Fruit fly (Drosophila melanogaster) whole organism, embryonic: ENCODE data around the gene CG7298.

Source experiments
- BEAF-32 ChIP-seq: fragments of 200-800 bp; sonication (Bioruptor generic); optimal IDR thresholded peaks from 3 replicates; lab custom pipeline; 2017; ENCODE audit warnings: missing biosample characterization, missing genetic modification characterization, mild to moderate bottlenecking, moderate library complexity, missing genetic modification reagents
- CG10431 ChIP-seq: fragments of 200-800 bp; sonication (Bioruptor generic); optimal IDR thresholded peaks from 3 replicates; lab custom pipeline; 2018; ENCODE audit warnings: missing biosample characterization, mild to moderate bottlenecking, missing genetic modification characterization
- CG11398 ChIP-seq: fragments of 200-800 bp; sonication (Bioruptor generic); optimal IDR thresholded peaks from 2 replicates; lab custom pipeline; 2016; ENCODE audit warnings: missing biosample characterization, missing genetic modification characterization
- CG13123 ChIP-seq: fragments of 200-800 bp; sonication (Bioruptor generic); optimal IDR thresholded peaks from 2 replicates; lab custom pipeline; 2016; ENCODE audit warnings: missing biosample characterization, missing genetic modification characterization
- CG13775 ChIP-seq: fragments of 200-800 bp; sonication (Bioruptor generic); optimal IDR thresholded peaks from 3 replicates; lab custom pipeline; 2017; ENCODE audit warnings: missing biosample characterization, mild to moderate bottlenecking, missing genetic modification characterization
- CG15514 ChIP-seq: fragments of 200-800 bp; sonication (Bioruptor generic); optimal IDR thresholded peaks from 3 replicates; lab custom pipeline; 2017; ENCODE audit warnings: missing biosample characterization, missing genetic modification characterization, mild to moderate bottlenecking, moderate library complexity, missing genetic modification reagents
- CG1602 ChIP-seq: fragments of 200-800 bp; sonication (Bioruptor generic); optimal IDR thresholded peaks from 3 replicates; lab custom pipeline; 2016; ENCODE audit warnings: missing biosample characterization, missing genetic modification characterization
- CG1647 ChIP-seq: fragments of 200-800 bp; sonication (Bioruptor generic); optimal IDR thresholded peaks from 3 replicates; lab custom pipeline; 2016; ENCODE audit warnings: missing biosample characterization, missing genetic modification characterization
- CG16779 ChIP-seq: fragments of 200-800 bp; sonication (Bioruptor generic); IDR thresholded peaks from 2 replicates; pipeline ENCODE4 v1.3.6; 2022; ENCODE audit warnings: missing biosample characterization, missing genetic modification characterization
- CG17186 ChIP-seq: fragments of 200-800 bp; sonication (Bioruptor generic); optimal IDR thresholded peaks from 3 replicates; lab custom pipeline; 2017; ENCODE audit warnings: missing biosample characterization, missing genetic modification reagents, missing genetic modification characterization
- CG17802 ChIP-seq: fragments of 200-800 bp; sonication (Bioruptor generic); optimal IDR thresholded peaks from 2 replicates; lab custom pipeline; 2018; ENCODE audit warnings: missing biosample characterization, mild to moderate bottlenecking, missing genetic modification characterization, moderate library complexity
- CG18476 ChIP-seq: fragments of 200-800 bp; sonication (Bioruptor generic); optimal IDR thresholded peaks from 2 replicates; lab custom pipeline; 2016; ENCODE audit warnings: missing biosample characterization, mild to moderate bottlenecking, missing genetic modification characterization
- CG30403 ChIP-seq: fragments of 200-800 bp; sonication (Bioruptor generic); optimal IDR thresholded peaks from 3 replicates; lab custom pipeline; 2016; ENCODE audit warnings: missing biosample characterization, missing genetic modification characterization
- CG3065 ChIP-seq: fragments of 200-800 bp; sonication (Bioruptor generic); optimal IDR thresholded peaks from 2 replicates; lab custom pipeline; 2016; ENCODE audit warnings: missing biosample characterization, missing genetic modification characterization
- CG4404 ChIP-seq: fragments of 200-800 bp; sonication (Bioruptor generic); IDR thresholded peaks from 2 replicates; pipeline ENCODE4 v1.3.6; 2022; ENCODE audit warnings: missing biosample characterization, missing genetic modification characterization
- CG4820 ChIP-seq: fragments of 200-800 bp; sonication (Bioruptor generic); optimal IDR thresholded peaks from 3 replicates; lab custom pipeline; 2016; ENCODE audit warnings: missing biosample characterization, missing genetic modification characterization
- CG6683 ChIP-seq: fragments of 200-800 bp; sonication (Bioruptor generic); optimal IDR thresholded peaks from 2 replicates; lab custom pipeline; 2017; ENCODE audit warnings: missing biosample characterization, mild to moderate bottlenecking, missing genetic modification characterization, missing genetic modification reagents
- CG7357 ChIP-seq: fragments of 200-800 bp; sonication (Bioruptor generic); IDR thresholded peaks from 3 replicates; pipeline ENCODE4 v1.3.6; 2022; ENCODE audit warnings: missing biosample characterization, missing genetic modification characterization
- Chrac-16 ChIP-seq: fragments of 200-800 bp; sonication (Bioruptor generic); optimal IDR thresholded peaks from 3 replicates; lab custom pipeline; 2016; ENCODE audit warnings: missing biosample characterization, missing genetic modification characterization
- Dad ChIP-seq: fragments of 200-800 bp; sonication (Bioruptor generic); optimal IDR thresholded peaks from 3 replicates; lab custom pipeline; 2016; ENCODE audit warnings: missing biosample characterization, missing genetic modification characterization
- Dip2 ChIP-seq: fragments of 200-800 bp; sonication (Bioruptor generic); IDR thresholded peaks from 2 replicates; pipeline ENCODE4 v1.3.6; 2022; ENCODE audit warnings: missing biosample characterization, missing genetic modification characterization
- E2f1 ChIP-seq: fragments of 200-800 bp; sonication (Bioruptor generic); IDR thresholded peaks from 2 replicates; pipeline ENCODE4 v1.3.6; 2022; ENCODE audit warnings: missing biosample characterization, missing genetic modification characterization
- Gug ChIP-seq: fragments of 200-800 bp; sonication (Bioruptor generic); IDR thresholded peaks from 4 replicates; pipeline ENCODE4 v1.3.6; 2022; ENCODE audit warnings: missing biosample characterization, missing genetic modification characterization
- H15 ChIP-seq: fragments of 200-800 bp; sonication (Bioruptor generic); IDR thresholded peaks from 3 replicates; pipeline ENCODE4 v1.3.6; 2022; ENCODE audit warnings: missing biosample characterization, missing genetic modification characterization
- Hr39 ChIP-seq: fragments of >200 bp; optimal IDR thresholded peaks from 2 replicates; lab custom pipeline; 2017
- MBD-R2 ChIP-seq: fragments of 200-800 bp; sonication (Bioruptor generic); IDR thresholded peaks from 2 replicates; pipeline ENCODE4 v1.3.6; 2022; ENCODE audit warnings: missing biosample characterization, missing genetic modification characterization
- Mad ChIP-seq: fragments of 200-800 bp; sonication (Bioruptor generic); optimal IDR thresholded peaks from 2 replicates; lab custom pipeline; 2016; ENCODE audit warnings: missing biosample characterization, missing genetic modification characterization
- NC2β ChIP-seq: fragments of 200-800 bp; sonication (Bioruptor generic); optimal IDR thresholded peaks from 2 replicates; lab custom pipeline; 2016; ENCODE audit warnings: missing biosample characterization, missing genetic modification characterization
- Nf-YC ChIP-seq: fragments of 200-800 bp; optimal IDR thresholded peaks from 3 replicates; lab custom pipeline; 2019; ENCODE audit warnings: missing biosample characterization, mild to moderate bottlenecking, missing genetic modification characterization, moderate library complexity
- Optix ChIP-seq: fragments of 200-800 bp; sonication (Bioruptor generic); IDR thresholded peaks from 3 replicates; pipeline ENCODE4 v1.3.6; 2022; ENCODE audit warnings: missing biosample characterization, missing genetic modification characterization
- Ptx1 ChIP-seq: fragments of 200-800 bp; sonication (Bioruptor generic); IDR thresholded peaks from 2 replicates; pipeline ENCODE4 v1.3.6; 2022; ENCODE audit warnings: missing biosample characterization, missing genetic modification characterization
- YL-1 ChIP-seq: fragments of 200-800 bp; sonication (Bioruptor generic); optimal IDR thresholded peaks from 3 replicates; lab custom pipeline; 2017; ENCODE audit warnings: missing biosample characterization, mild to moderate bottlenecking, missing genetic modification characterization
- al ChIP-seq: fragments of 200-800 bp; sonication (Bioruptor generic); IDR thresholded peaks from 2 replicates; pipeline ENCODE4 v1.3.6; 2022; ENCODE audit warnings: missing biosample characterization, missing genetic modification characterization
- ash1 ChIP-seq: fragments of 200-800 bp; sonication (Bioruptor generic); optimal IDR thresholded peaks from 2 replicates; lab custom pipeline; 2018; ENCODE audit warnings: missing biosample characterization, mild to moderate bottlenecking, missing genetic modification characterization
- bbx ChIP-seq: fragments of 200-800 bp; sonication (Bioruptor generic); IDR thresholded peaks from 2 replicates; pipeline ENCODE4 v1.3.6; 2022; ENCODE audit warnings: missing biosample characterization, missing genetic modification characterization; ENCODE audit not compliant: partially characterized antibody
- esg ChIP-seq: fragments of 200-800 bp; sonication (Bioruptor generic); conservative IDR thresholded peaks from 2 replicates; pipeline ENCODE4 v1.3.6; 2022; ENCODE audit warnings: missing biosample characterization, missing genetic modification characterization
- eyg ChIP-seq: fragments of 200-800 bp; sonication (Bioruptor generic); optimal IDR thresholded peaks from 3 replicates; lab custom pipeline; 2016; ENCODE audit warnings: missing biosample characterization, missing genetic modification characterization
- gem ChIP-seq: fragments of 200-800 bp; sonication (Bioruptor generic); optimal IDR thresholded peaks from 2 replicates; lab custom pipeline; 2019; ENCODE audit warnings: missing biosample characterization, mild to moderate bottlenecking, missing genetic modification characterization, moderate library complexity
- h ChIP-seq: fragments of >200 bp; optimal IDR thresholded peaks from 2 replicates; lab custom pipeline; 2017
- hb ChIP-seq: fragments of 200-800 bp; sonication (Bioruptor generic); IDR thresholded peaks from 3 replicates; pipeline ENCODE4 v1.3.6; 2022; ENCODE audit warnings: missing biosample characterization, missing genetic modification characterization; ENCODE audit not compliant: partially characterized antibody
- hkb ChIP-seq, 2 experiments: fragments of 200-800 bp in 1 of 2; fragments of >200 bp in 1 of 2; sonication (Bioruptor generic) in 1 of 2; IDR thresholded peaks in 1 of 2; optimal IDR thresholded peaks in 1 of 2; 2 replicates each; pipeline versions ENCODE4 v1.3.6 to Lab custom; 2017 to 2022; ENCODE audit warnings: missing biosample characterization in 1 of 2, missing genetic modification characterization in 1 of 2
- jing ChIP-seq: fragments of 200-800 bp; sonication (Bioruptor generic); optimal IDR thresholded peaks from 2 replicates; lab custom pipeline; 2018; ENCODE audit warnings: missing biosample characterization, mild to moderate bottlenecking, missing genetic modification characterization
- lab ChIP-seq: fragments of 200-800 bp; sonication (Bioruptor generic); optimal IDR thresholded peaks from 3 replicates; lab custom pipeline; 2017; ENCODE audit warnings: missing biosample characterization, missing genetic modification characterization, mild to moderate bottlenecking, moderate library complexity, missing genetic modification reagents
- lbe ChIP-seq: fragments of 200-800 bp; sonication (Bioruptor generic); optimal IDR thresholded peaks from 2 replicates; lab custom pipeline; 2016; ENCODE audit warnings: missing biosample characterization, mild to moderate bottlenecking, missing genetic modification characterization
- lmd ChIP-seq: fragments of 200-800 bp; sonication (Bioruptor generic); IDR thresholded peaks from 2 replicates; pipeline ENCODE4 v1.3.6; 2022; ENCODE audit warnings: missing biosample characterization, missing genetic modification characterization
- mld ChIP-seq: fragments of 200-800 bp; sonication (Bioruptor generic); IDR thresholded peaks from 3 replicates; pipeline ENCODE4 v1.3.6; 2022; ENCODE audit warnings: missing biosample characterization, missing genetic modification characterization; ENCODE audit not compliant: partially characterized antibody
- otp ChIP-seq: fragments of 200-800 bp; sonication (Bioruptor generic); IDR thresholded peaks from 3 replicates; pipeline ENCODE4, ENCODE4 v1.3.6; 2022; ENCODE audit warnings: missing biosample characterization, missing genetic modification characterization
- ro ChIP-seq: fragments of 200-800 bp; sonication (Bioruptor generic); IDR thresholded peaks from 2 replicates; pipeline ENCODE4 v1.3.6; 2022; ENCODE audit warnings: missing biosample characterization, missing genetic modification characterization
- so ChIP-seq: fragments of 200-800 bp; sonication (Bioruptor generic); IDR thresholded peaks from 3 replicates; pipeline ENCODE4 v1.3.6; 2022; ENCODE audit warnings: missing biosample characterization, missing genetic modification characterization
- stc ChIP-seq: fragments of 200-800 bp; sonication (Bioruptor generic); IDR thresholded peaks from 2 replicates; pipeline ENCODE4 v1.3.6; 2022; ENCODE audit warnings: missing biosample characterization, missing genetic modification characterization
- stwl ChIP-seq: fragments of 200-800 bp; sonication (Bioruptor generic); optimal IDR thresholded peaks from 3 replicates; lab custom pipeline; 2018; ENCODE audit warnings: missing biosample characterization, mild to moderate bottlenecking, missing genetic modification characterization, moderate library complexity
- tgo ChIP-seq: fragments of 200-800 bp; sonication (Bioruptor generic); IDR thresholded peaks from 3 replicates; pipeline ENCODE4 v1.3.6; 2022; ENCODE audit warnings: missing biosample characterization, missing genetic modification characterization
- trh ChIP-seq: fragments of 200-800 bp; sonication (Bioruptor generic); optimal IDR thresholded peaks from 2 replicates; lab custom pipeline; 2016; ENCODE audit warnings: missing biosample characterization, missing genetic modification characterization
- usp ChIP-seq: fragments of >200 bp; optimal IDR thresholded peaks from 2 replicates; lab custom pipeline; 2017; ENCODE audit warnings: missing biosample characterization, missing genetic modification characterization

The CG7298 gene

DNA sequence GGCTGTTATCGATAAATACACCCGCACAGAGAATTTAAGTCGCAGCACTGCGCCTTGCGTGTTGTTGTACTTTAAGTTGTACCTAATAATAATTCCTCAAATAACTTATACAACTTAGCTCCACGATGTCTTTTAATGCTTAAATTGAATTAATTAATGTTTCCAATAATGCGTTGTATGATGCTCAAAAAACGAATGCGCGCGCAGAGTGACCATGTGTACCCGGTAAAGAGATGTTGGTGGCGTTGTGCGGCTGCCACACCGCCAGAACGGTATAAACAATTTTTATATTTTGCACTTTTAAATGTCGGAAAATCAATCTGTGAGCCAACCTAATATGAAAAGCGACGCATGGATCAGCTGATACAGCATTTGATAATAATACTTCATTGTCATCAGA lies 22.7 kb upstream of the CG7298 start (continued):
- TF ChIP-seq E2f1 (GFP tag; lab: Robert Waterston, UW) (no peak), Dad (no peak), Hr39 (no peak), CG4820 (GFP tag; lab: Kevin White, UChicago) (no peak), gem (no peak), NC2β (GFP tag; lab: Kevin White, UChicago) (no peak), YL-1 (peak; percentile 42), CG16779 (no peak), h (lab: Kevin White, UChicago) (no peak), ash1 (GFP tag; lab: Kevin White, UChicago) (no peak), H15 (GFP tag; lab: Robert Waterston, UW) (no peak), CG1602 (GFP tag; lab: Kevin White, UChicago) (no peak), BEAF-32 (GFP tag; lab: Kevin White, UChicago) (peak; percentile 66), esg (no peak), so (GFP tag; lab: Robert Waterston, UW) (no peak), CG15514 (peak; percentile 68), CG18476 (GFP tag; lab: Kevin White, UChicago) (no peak), Ptx1 (GFP tag; lab: Robert Waterston, UW) (no peak), MBD-R2 (GFP tag; lab: Robert Waterston, UW) (peak; percentile 64), Gug (no peak), Nf-YC (no peak), hkb (optimal IDR thresholded peaks at IDR 0.05; lab: Kevin White, UChicago) (peak; percentile 23), hkb (GFP tag; IDR thresholded peaks at IDR 0.05; lab: Robert Waterston, UW) (no peak), CG11398 (GFP tag; lab: Kevin White, UChicago) (no peak), hb (GFP tag; lab: Robert Waterston, UW) (no peak), stc (GFP tag; lab: Robert Waterston, UW) (no peak), CG13775 (GFP tag; lab: Kevin White, UChicago) (no peak), trh (no peak), Dip2 (GFP tag; lab: Robert Waterston, UW) (no peak), Optix (GFP tag; lab: Robert Waterston, UW) (no peak), usp (GFP tag; lab: Kevin White, UChicago) (no peak), CG10431 (GFP tag; lab: Kevin White, UChicago) (no peak)

DNA sequence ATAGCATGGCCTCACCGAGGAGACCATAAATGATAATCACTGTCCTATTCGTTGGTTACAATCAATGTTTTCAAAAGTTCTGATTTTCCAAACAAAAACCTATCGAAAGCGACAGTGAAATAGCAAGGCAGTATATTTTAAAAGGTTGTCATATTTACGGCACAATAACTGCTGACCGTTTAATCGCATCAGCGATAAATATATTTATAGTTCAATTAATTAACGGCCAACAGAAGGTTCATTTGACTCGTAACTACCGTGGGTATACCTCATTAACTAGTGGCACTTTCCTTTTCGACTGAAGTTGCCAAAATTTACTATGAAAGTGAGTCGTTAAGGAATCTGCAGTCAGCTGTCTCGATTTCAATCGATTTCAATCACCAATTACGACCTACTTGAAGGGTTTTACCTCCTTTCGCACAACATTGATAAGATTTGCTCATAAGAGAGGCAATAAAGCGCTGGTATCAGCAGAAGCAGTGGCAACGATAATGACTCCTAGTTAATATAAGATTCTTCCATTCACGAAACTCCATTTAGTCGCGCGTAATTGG lies 20.0 kb upstream of the CG7298 start, which contains the start of gene CG17147:
Gene CG17147 (plus strand): TSS at position 535 of the 554 bp plus-strand sequence.
- TF ChIP-seq ro (GFP tag; lab: Robert Waterston, UW) (no peak), CG17186 (no peak), jing (GFP tag; lab: Kevin White, UChicago) (no peak), al (GFP tag; lab: Robert Waterston, UW) (no peak), Chrac-16 (GFP tag; lab: Kevin White, UChicago) (no peak), lbe (GFP tag; lab: Kevin White, UChicago) (no peak), bbx (no peak), mld (GFP tag; lab: Robert Waterston, UW) (no peak), CG17802 (tag; lab: Kevin White, UChicago) (no peak), CG3065 (GFP tag; lab: Kevin White, UChicago) (no peak), CG7357 (GFP tag; lab: Robert Waterston, UW) (no peak), CG30403 (GFP tag; lab: Kevin White, UChicago) (no peak), CG4820 (GFP tag; lab: Kevin White, UChicago) (no peak), lmd (GFP tag; lab: Robert Waterston, UW) (no peak), CG6683 (GFP tag; lab: Kevin White, UChicago) (no peak), CG13123 (no peak), Mad (GFP tag; lab: Kevin White, UChicago) (no peak), lab (peak; percentile 16), tgo (GFP tag; lab: Robert Waterston, UW) (no peak), stwl (tag; lab: Kevin White, UChicago) (no peak), otp (GFP tag; lab: Robert Waterston, UW) (no peak), CG4404 (GFP tag; lab: Robert Waterston, UW) (no peak), CG1647 (GFP tag; lab: Kevin White, UChicago) (no peak), eyg (no peak), Ptx1 (GFP tag; lab: Robert Waterston, UW) (no peak)
